Worm (Caenorhabditis elegans) whole organism, mixed stage, embryonic: Measurements from ENCODE around the gene leo-1.
A peak's percentile ranks its signal among the peaks of the same experiment; 100 is the strongest.

ENCODE experiments used
- M03D4.4 ChIP-seq: sonication (generic microtip); optimal IDR thresholded peaks from 2 replicates; lab custom pipeline; 2017; ENCODE audit warnings: mild to moderate bottlenecking, missing genetic modification characterization, missing compliant biosample characterization
- bed-3 ChIP-seq: fragments of 200-800 bp; sonication (Bioruptor generic); optimal IDR thresholded peaks from 3 replicates; lab custom pipeline; 2018; ENCODE audit warnings: mild to moderate bottlenecking, missing genetic modification characterization, moderate library complexity, missing compliant biosample characterization
- blmp-1 ChIP-seq: fragments of 150-350 bp; optimal IDR thresholded peaks from 2 replicates; lab custom pipeline; 2014; ENCODE audit warnings: missing biosample characterization, missing genetic modification characterization
- ceh-39 ChIP-seq: fragments of 150-350 bp; optimal IDR thresholded peaks from 2 replicates; lab custom pipeline; 2014; ENCODE audit warnings: missing biosample characterization, missing genetic modification characterization
- ceh-83 ChIP-seq: fragments of 200-800 bp; sonication (Bioruptor generic); optimal IDR thresholded peaks from 2 replicates; lab custom pipeline; 2018; ENCODE audit warnings: mild to moderate bottlenecking, missing genetic modification characterization, missing compliant biosample characterization
- ces-1 ChIP-seq: fragments of 150-350 bp; optimal IDR thresholded peaks from 2 replicates; lab custom pipeline; 2014; ENCODE audit warnings: missing biosample characterization, missing genetic modification reagents, missing genetic modification characterization
- cnd-1 ChIP-seq: fragments of 200-800 bp; sonication (Bioruptor generic); optimal IDR thresholded peaks from 2 replicates; lab custom pipeline; 2018; ENCODE audit warnings: mild to moderate bottlenecking, missing genetic modification characterization, missing compliant biosample characterization
- drap-1 ChIP-seq: fragments of 200-800 bp; sonication (Bioruptor generic); optimal IDR thresholded peaks from 3 replicates; lab custom pipeline; 2018; ENCODE audit warnings: mild to moderate bottlenecking, missing genetic modification characterization, missing compliant biosample characterization
- elt-1 ChIP-seq: sonication (generic microtip); optimal IDR thresholded peaks from 2 replicates; lab custom pipeline; 2017; ENCODE audit warnings: missing genetic modification characterization, mild to moderate bottlenecking, missing compliant biosample characterization, antibody characterized with exemption, moderate library complexity, borderline replicate concordance; ENCODE audit not compliant: insufficient read depth
- elt-3 ChIP-seq: fragments of 150-350 bp; optimal IDR thresholded peaks from 2 replicates; lab custom pipeline; 2014; ENCODE audit warnings: missing biosample characterization, missing genetic modification characterization
- flh-1 ChIP-seq: fragments of 200-800 bp; sonication (Bioruptor generic); optimal IDR thresholded peaks from 2 replicates; lab custom pipeline; 2018; ENCODE audit warnings: mild to moderate bottlenecking, missing genetic modification characterization, moderate library complexity, missing compliant biosample characterization
- ham-2 ChIP-seq: fragments of 200-800 bp; sonication (Bioruptor generic); optimal IDR thresholded peaks from 2 replicates; lab custom pipeline; 2018; ENCODE audit warnings: mild to moderate bottlenecking, missing genetic modification characterization, missing compliant biosample characterization
- hlh-1 ChIP-seq: fragments of 150-350 bp; optimal IDR thresholded peaks from 2 replicates; lab custom pipeline; 2014; ENCODE audit warnings: missing biosample characterization, missing genetic modification reagents, missing genetic modification characterization
- lin-32 ChIP-seq: fragments of 200-800 bp; sonication (Bioruptor generic); optimal IDR thresholded peaks from 2 replicates; lab custom pipeline; 2018; ENCODE audit warnings: mild to moderate bottlenecking, missing genetic modification characterization, missing compliant biosample characterization
- lsy-2 ChIP-seq: fragments of 150-350 bp; optimal IDR thresholded peaks from 2 replicates; lab custom pipeline; 2014; ENCODE audit warnings: missing biosample characterization, missing genetic modification characterization
- mab-5 ChIP-seq: fragments of 150-350 bp; optimal IDR thresholded peaks from 2 replicates; lab custom pipeline; 2014; ENCODE audit warnings: missing biosample characterization, missing genetic modification characterization
- mep-1 ChIP-seq: fragments of 150-350 bp; optimal IDR thresholded peaks from 2 replicates; lab custom pipeline; 2017; ENCODE audit warnings: missing biosample characterization, missing genetic modification reagents, missing genetic modification characterization, inconsistent platforms
- nhr-2 ChIP-seq: fragments of 150-350 bp; optimal IDR thresholded peaks from 2 replicates; lab custom pipeline; 2014; ENCODE audit warnings: missing biosample characterization, missing genetic modification characterization
- nhr-237 ChIP-seq: fragments of 150-350 bp; optimal IDR thresholded peaks from 2 replicates; lab custom pipeline; 2014; ENCODE audit warnings: missing biosample characterization, missing genetic modification characterization
- nhr-28 ChIP-seq: fragments of 150-350 bp; optimal IDR thresholded peaks from 2 replicates; lab custom pipeline; 2014; ENCODE audit warnings: missing biosample characterization, missing genetic modification characterization
- pha-4 ChIP-seq: fragments of 150-350 bp; optimal IDR thresholded peaks from 2 replicates; lab custom pipeline; 2018; ENCODE audit warnings: missing biosample characterization, missing genetic modification reagents, missing genetic modification characterization
- sem-2 ChIP-seq: fragments of 200-800 bp; sonication (Bioruptor generic); optimal IDR thresholded peaks from 2 replicates; lab custom pipeline; 2018; ENCODE audit warnings: mild to moderate bottlenecking, missing genetic modification characterization, missing compliant biosample characterization
- snpc-4 ChIP-seq: fragments of 150-350 bp; optimal IDR thresholded peaks from 2 replicates; lab custom pipeline; 2014; ENCODE audit warnings: missing biosample characterization, missing genetic modification characterization
- sptf-1 ChIP-seq: sonication (generic microtip); optimal IDR thresholded peaks from 2 replicates; lab custom pipeline; 2017; ENCODE audit warnings: mild to moderate bottlenecking, missing genetic modification characterization, moderate library complexity, missing compliant biosample characterization
- tbx-8 ChIP-seq: fragments of 200-800 bp; sonication (Bioruptor generic); optimal IDR thresholded peaks from 2 replicates; lab custom pipeline; 2018; ENCODE audit warnings: mild to moderate bottlenecking, missing genetic modification characterization, moderate library complexity, missing compliant biosample characterization
- unc-120 ChIP-seq: sonication (generic microtip); optimal IDR thresholded peaks from 2 replicates; lab custom pipeline; 2017; ENCODE audit warnings: missing genetic modification characterization, missing compliant biosample characterization; ENCODE audit not compliant: poor library complexity, severe bottlenecking
- unc-62 ChIP-seq: fragments of 150-350 bp; optimal IDR thresholded peaks from 2 replicates; lab custom pipeline; 2014; ENCODE audit warnings: missing biosample characterization, missing genetic modification reagents, missing genetic modification characterization
- zip-8 ChIP-seq: fragments of 150-350 bp; optimal IDR thresholded peaks from 2 replicates; lab custom pipeline; 2014; ENCODE audit warnings: missing biosample characterization, missing genetic modification characterization
- ztf-11 ChIP-seq: fragments of 150-350 bp; optimal IDR thresholded peaks from 2 replicates; lab custom pipeline; 2014; ENCODE audit warnings: missing biosample characterization, missing genetic modification characterization

leo-1 gene

ce11 chrIV:11329269-11329668, at the start of gene leo-1:
TSS of gene leo-1 (minus strand) at chrIV:11329369.
- TF ChIP-seq ztf-11 = no peak
- no peak for TF ChIP-seq ham-2 (GFP tag; lab: Kevin White, UChicago)
- TF ChIP-seq hlh-1 (tag; lab: Kevin White, UChicago) = no peak
- no peak for TF ChIP-seq nhr-237 (tag; lab: Kevin White, UChicago)
- TF ChIP-seq tbx-8 (GFP tag; lab: Kevin White, UChicago) = no peak
- no peak for TF ChIP-seq mab-5 (tag; lab: Kevin White, UChicago)
- no peak for TF ChIP-seq bed-3 (GFP tag; lab: Kevin White, UChicago)
- TF ChIP-seq M03D4.4 (tag; lab: Kevin White, UChicago) = no peak
- no peak for TF ChIP-seq lin-32
- no peak for TF ChIP-seq nhr-2 (tag; lab: Kevin White, UChicago)
- TF ChIP-seq lsy-2 (tag; lab: Kevin White, UChicago) = no peak
- no peak for TF ChIP-seq snpc-4
- TF ChIP-seq ceh-83 (GFP tag; lab: Kevin White, UChicago) = no peak

ce11 chrIV:11377439-11377838, 48.3 kb upstream of the leo-1 start:
- no peak for TF ChIP-seq elt-1
- no peak for TF ChIP-seq ztf-11
- no peak for TF ChIP-seq blmp-1 (tag; lab: Kevin White, UChicago)
- no peak for TF ChIP-seq cnd-1 (tag; lab: Kevin White, UChicago)
- no peak for TF ChIP-seq mep-1 (tag; lab: Kevin White, UChicago)
- no peak for TF ChIP-seq sem-2 (GFP tag; lab: Kevin White, UChicago)
- TF ChIP-seq, all 35 proteins: peak for 0

- TF ChIP-seq snpc-4 = no peak
- no peak for TF ChIP-seq bed-3 (GFP tag; lab: Kevin White, UChicago)
- TF ChIP-seq elt-1 = no peak
- no peak for TF ChIP-seq flh-1
These were observed 46.5 kb upstream of the leo-1 start for ce11 chrIV:11375713-11376112.

ce11 chrIV:11372366-11372997, 43.3 kb upstream of the leo-1 start, which contains the start of gene cbd-1:
TSS of gene cbd-1 (plus strand) at chrIV:11372991.
- no peak for TF ChIP-seq hlh-1 (tag; lab: Kevin White, UChicago)
- TF ChIP-seq nhr-2 (tag; lab: Kevin White, UChicago) = no peak
- no peak for TF ChIP-seq nhr-28 (tag; lab: Kevin White, UChicago)
- no peak for TF ChIP-seq pha-4 (tag; lab: Kevin White, UChicago)
- TF ChIP-seq zip-8 (tag; lab: Kevin White, UChicago) = no peak
- no peak for TF ChIP-seq flh-1
- TF ChIP-seq snpc-4 = no peak
- TF ChIP-seq mep-1 (tag; lab: Kevin White, UChicago) = no peak
- TF ChIP-seq elt-3 = no peak
- no peak for TF ChIP-seq lsy-2 (tag; lab: Kevin White, UChicago)
- no peak for TF ChIP-seq cnd-1 (tag; lab: Kevin White, UChicago)
- TF ChIP-seq ztf-11 = no peak
- TF ChIP-seq drap-1 (GFP tag; lab: Kevin White, UChicago) = no peak
- TF ChIP-seq M03D4.4 (tag; lab: Kevin White, UChicago) = no peak
- no peak for TF ChIP-seq ham-2 (GFP tag; lab: Kevin White, UChicago)
- TF ChIP-seq blmp-1 (tag; lab: Kevin White, UChicago) = no peak
- TF ChIP-seq sptf-1 = no peak
- TF ChIP-seq unc-62 (GFP tag; lab: Kevin White, UChicago) = no peak

ce11 chrIV:11371645-11372044, 42.5 kb upstream of the leo-1 start, which contains the start of gene sec-31:
TSS of gene sec-31 (minus strand) at chrIV:11371792.
- TF ChIP-seq unc-120 (tag; lab: Kevin White, UChicago) = no peak
- no peak for TF ChIP-seq mep-1 (tag; lab: Kevin White, UChicago)
- TF ChIP-seq ceh-83 (GFP tag; lab: Kevin White, UChicago) = no peak
- no peak for TF ChIP-seq elt-1
- TF ChIP-seq hlh-1 (tag; lab: Kevin White, UChicago) = peak; percentile 77

- TF ChIP-seq ces-1 = peak; percentile 35
- peak; percentile 59 for TF ChIP-seq ham-2 (GFP tag; lab: Kevin White, UChicago)
- no peak for TF ChIP-seq ceh-39 (tag; lab: Kevin White, UChicago)
These were observed 34.8 kb upstream of the leo-1 start for ce11 chrIV:11363806-11364562.
